Fruit fly (Drosophila melanogaster) whole organism, adult: ENCODE measurements around the gene Arp3.
A peak's percentile ranks its signal among the peaks of the same experiment; 100 is the strongest.

Experiments
- CG12768 ChIP-seq: fragments of 200-800 bp; sonication (Bioruptor generic); optimal IDR thresholded peaks from 2 replicates; lab custom pipeline; 2017; ENCODE audit warnings: missing biosample characterization, missing genetic modification characterization, mild to moderate bottlenecking, moderate library complexity, missing genetic modification reagents
- cnc ChIP-seq, 2 experiments: fragments of >200 bp; optimal IDR thresholded peaks; 2 replicates each; lab custom pipeline; 2017
- kay ChIP-seq: fragments of 200-800 bp; sonication (Bioruptor generic); peaks from one replicate; lab custom pipeline; 2016; ENCODE audit warnings: missing biosample characterization, missing genetic modification characterization, borderline replicate concordance
- pad ChIP-seq: fragments of 200-800 bp; sonication (Bioruptor generic); optimal IDR thresholded peaks from 3 replicates; lab custom pipeline; 2017; ENCODE audit warnings: missing biosample characterization, missing genetic modification characterization, mild to moderate bottlenecking, moderate library complexity, missing genetic modification reagents
- tj ChIP-seq: fragments of 200-800 bp; sonication (Bioruptor generic); optimal IDR thresholded peaks from 3 replicates; lab custom pipeline; 2017; ENCODE audit warnings: missing biosample characterization, mild to moderate bottlenecking, missing genetic modification characterization, moderate library complexity

dm6 chr3L:8110171-8110570 lies 5.5 kb downstream of the Arp3 start, which contains the start of gene Nulp1:
- TF ChIP-seq cnc (optimal IDR thresholded peaks at IDR 0.05; lab: Kevin White, UChicago) (no peak), kay (no peak), tj (GFP tag; lab: Kevin White, UChicago) (no peak), pad (peak; percentile 46), CG12768 (peak; percentile 40)
